Fruit fly (Drosophila melanogaster) whole organism, embryonic: ENCODE results near the gene Cnot4.

Experiments
- Antp ChIP-seq: fragments of 200-800 bp; sonication (Bioruptor generic); optimal IDR thresholded peaks from 3 replicates; lab custom pipeline; 2016; ENCODE audit warnings: missing biosample characterization, missing genetic modification characterization
- CG10267 ChIP-seq: fragments of 200-800 bp; sonication (Bioruptor generic); optimal IDR thresholded peaks from 2 replicates; lab custom pipeline; 2018; ENCODE audit warnings: missing biosample characterization, mild to moderate bottlenecking, missing genetic modification characterization, moderate library complexity
- CG10462 ChIP-seq: fragments of 200-800 bp; sonication (Bioruptor generic); optimal IDR thresholded peaks from 2 replicates; lab custom pipeline; 2016; ENCODE audit warnings: missing biosample characterization, missing genetic modification characterization
- CG12299 ChIP-seq: fragments of 200-800 bp; sonication (Bioruptor generic); optimal IDR thresholded peaks from 2 replicates; lab custom pipeline; 2018; ENCODE audit warnings: missing biosample characterization, mild to moderate bottlenecking, missing genetic modification characterization
- CG12769 ChIP-seq: fragments of 200-800 bp; sonication (Bioruptor generic); optimal IDR thresholded peaks from 2 replicates; lab custom pipeline; 2019; ENCODE audit warnings: missing biosample characterization, mild to moderate bottlenecking, missing genetic modification characterization, moderate library complexity
- CG14710 ChIP-seq: fragments of 200-800 bp; sonication (Bioruptor generic); optimal IDR thresholded peaks from 3 replicates; lab custom pipeline; 2019; ENCODE audit warnings: missing biosample characterization, mild to moderate bottlenecking, missing genetic modification characterization, moderate library complexity
- CG15514 ChIP-seq: fragments of 200-800 bp; sonication (Bioruptor generic); optimal IDR thresholded peaks from 3 replicates; lab custom pipeline; 2017; ENCODE audit warnings: missing biosample characterization, missing genetic modification characterization, mild to moderate bottlenecking, moderate library complexity, missing genetic modification reagents
- CG17186 ChIP-seq: fragments of 200-800 bp; sonication (Bioruptor generic); optimal IDR thresholded peaks from 3 replicates; lab custom pipeline; 2017; ENCODE audit warnings: missing biosample characterization, missing genetic modification reagents, missing genetic modification characterization
- CG2116 ChIP-seq: fragments of 200-800 bp; sonication (Bioruptor generic); optimal IDR thresholded peaks from 3 replicates; lab custom pipeline; 2018; ENCODE audit warnings: missing biosample characterization, mild to moderate bottlenecking, missing genetic modification characterization
- CG2120 ChIP-seq: fragments of 200-800 bp; sonication (Bioruptor generic); optimal IDR thresholded peaks from 3 replicates; lab custom pipeline; 2016; ENCODE audit warnings: missing biosample characterization, missing genetic modification characterization
- CG34376 ChIP-seq: fragments of 200-800 bp; sonication (Bioruptor generic); optimal IDR thresholded peaks from 2 replicates; lab custom pipeline; 2018; ENCODE audit warnings: missing biosample characterization, mild to moderate bottlenecking, missing genetic modification characterization
- CG42726 ChIP-seq: fragments of 200-800 bp; sonication (Bioruptor generic); IDR thresholded peaks from 2 replicates; pipeline ENCODE4 v1.3.6; 2022; ENCODE audit warnings: missing biosample characterization, missing genetic modification characterization; ENCODE audit not compliant: partially characterized antibody
- Chrac-16 ChIP-seq: fragments of 200-800 bp; sonication (Bioruptor generic); optimal IDR thresholded peaks from 3 replicates; lab custom pipeline; 2016; ENCODE audit warnings: missing biosample characterization, missing genetic modification characterization
- Doc3 ChIP-seq: fragments of 200-800 bp; sonication (Bioruptor generic); IDR thresholded peaks from 3 replicates; pipeline ENCODE4 v1.3.6; 2022; ENCODE audit warnings: missing biosample characterization, missing genetic modification characterization; ENCODE audit not compliant: partially characterized antibody
- Dp ChIP-seq: fragments of 200-800 bp; sonication (Bioruptor generic); optimal IDR thresholded peaks from 2 replicates; lab custom pipeline; 2018; ENCODE audit warnings: missing biosample characterization, mild to moderate bottlenecking, missing genetic modification characterization, moderate library complexity
- ERR ChIP-seq: fragments of 200-800 bp; sonication (Bioruptor generic); optimal IDR thresholded peaks from 2 replicates; lab custom pipeline; 2016; ENCODE audit warnings: missing biosample characterization, missing genetic modification characterization
- HLH4C ChIP-seq: fragments of 200-800 bp; sonication (Bioruptor generic); IDR thresholded peaks from 3 replicates; pipeline ENCODE4 v1.3.6; 2022; ENCODE audit warnings: missing biosample characterization, missing genetic modification characterization; ENCODE audit not compliant: partially characterized antibody
- MBD-R2 ChIP-seq: fragments of 200-800 bp; sonication (Bioruptor generic); IDR thresholded peaks from 2 replicates; pipeline ENCODE4 v1.3.6; 2022; ENCODE audit warnings: missing biosample characterization, missing genetic modification characterization
- MESR4 ChIP-seq: fragments of 200-800 bp; sonication (Bioruptor generic); optimal IDR thresholded peaks from 2 replicates; lab custom pipeline; 2018; ENCODE audit warnings: missing biosample characterization, mild to moderate bottlenecking, missing genetic modification characterization, moderate library complexity
- Med ChIP-seq: fragments of 200-800 bp; sonication (Bioruptor generic); peaks from one replicate; lab custom pipeline; 2016; ENCODE audit warnings: missing biosample characterization, missing genetic modification characterization, mild to moderate bottlenecking, inconsistent platforms, moderate library complexity
- Myb ChIP-seq: fragments of 200-800 bp; sonication (Bioruptor generic); optimal IDR thresholded peaks from 2 replicates; lab custom pipeline; 2016; ENCODE audit warnings: missing biosample characterization, missing genetic modification characterization
- Oaz ChIP-seq: fragments of 200-800 bp; sonication (Bioruptor generic); IDR thresholded peaks from 2 replicates; pipeline ENCODE4 v1.3.6; 2022; ENCODE audit warnings: missing biosample characterization, missing genetic modification characterization
- Poxn ChIP-seq: fragments of 200-800 bp; sonication (Bioruptor generic); IDR thresholded peaks from 2 replicates; pipeline ENCODE4 v1.3.6; 2022; ENCODE audit warnings: missing biosample characterization, missing genetic modification characterization
- Rfx ChIP-seq: fragments of 200-800 bp; sonication (Bioruptor generic); IDR thresholded peaks from 2 replicates; pipeline ENCODE4 v1.3.6; 2022; ENCODE audit warnings: missing biosample characterization, missing genetic modification characterization
- Side ChIP-seq: fragments of 200-800 bp; sonication (Bioruptor generic); optimal IDR thresholded peaks from 2 replicates; lab custom pipeline; 2016; ENCODE audit warnings: missing biosample characterization, missing genetic modification characterization
- Six4 ChIP-seq: fragments of 200-800 bp; sonication (Bioruptor generic); optimal IDR thresholded peaks from 2 replicates; lab custom pipeline; 2016; ENCODE audit warnings: missing biosample characterization, missing genetic modification characterization
- Spps ChIP-seq: fragments of 200-800 bp; sonication (Bioruptor generic); optimal IDR thresholded peaks from 2 replicates; lab custom pipeline; 2018; ENCODE audit warnings: missing biosample characterization, mild to moderate bottlenecking, missing genetic modification characterization
- Xbp1 ChIP-seq: fragments of 200-800 bp; sonication (Bioruptor generic); optimal IDR thresholded peaks from 3 replicates; lab custom pipeline; 2016; ENCODE audit warnings: missing biosample characterization, mild to moderate bottlenecking, missing genetic modification characterization
- amos ChIP-seq: fragments of 200-800 bp; sonication (Bioruptor generic); IDR thresholded peaks from 2 replicates; pipeline ENCODE4 v1.3.6; 2022; ENCODE audit warnings: missing biosample characterization, missing genetic modification characterization; ENCODE audit not compliant: partially characterized antibody
- chinmo ChIP-seq: fragments of 200-800 bp; sonication (Bioruptor generic); IDR thresholded peaks from 4 replicates; pipeline ENCODE4 v1.3.6; 2022; ENCODE audit warnings: missing biosample characterization, missing genetic modification characterization; ENCODE audit not compliant: partially characterized antibody
- croc ChIP-seq: fragments of 200-800 bp; sonication (Bioruptor generic); conservative IDR thresholded peaks from 3 replicates; pipeline ENCODE4 v1.3.6; 2022; ENCODE audit warnings: missing biosample characterization, missing genetic modification characterization
- en ChIP-seq: fragments of 200-800 bp; sonication (Bioruptor generic); optimal IDR thresholded peaks from 2 replicates; lab custom pipeline; 2016; ENCODE audit warnings: missing biosample characterization, missing genetic modification characterization
- ewg ChIP-seq: fragments of 200-800 bp; sonication (Bioruptor generic); optimal IDR thresholded peaks from 3 replicates; lab custom pipeline; 2017; ENCODE audit warnings: mild to moderate bottlenecking, missing biosample characterization, missing genetic modification reagents, missing genetic modification characterization
- exex ChIP-seq: fragments of 200-800 bp; sonication (Bioruptor generic); optimal IDR thresholded peaks from 4 replicates; lab custom pipeline; 2018; ENCODE audit warnings: missing biosample characterization, mild to moderate bottlenecking, missing genetic modification characterization, moderate library complexity
- gfzf ChIP-seq: fragments of 200-800 bp; sonication (Bioruptor generic); optimal IDR thresholded peaks from 2 replicates; lab custom pipeline; 2016; ENCODE audit warnings: missing biosample characterization, mild to moderate bottlenecking, missing genetic modification characterization, moderate library complexity
- grau ChIP-seq: fragments of 200-800 bp; optimal IDR thresholded peaks from 3 replicates; lab custom pipeline; 2019; ENCODE audit warnings: missing biosample characterization, mild to moderate bottlenecking, missing genetic modification characterization, moderate library complexity
- gro ChIP-seq: fragments of 200-800 bp; sonication (Bioruptor generic); optimal IDR thresholded peaks from 2 replicates; lab custom pipeline; 2016; ENCODE audit warnings: missing biosample characterization, missing genetic modification characterization
- gsb-n ChIP-seq: fragments of 200-800 bp; sonication (Bioruptor generic); optimal IDR thresholded peaks from 3 replicates; lab custom pipeline; 2018; ENCODE audit warnings: missing biosample characterization, mild to moderate bottlenecking, missing genetic modification characterization
- h ChIP-seq: fragments of >200 bp; optimal IDR thresholded peaks from 2 replicates; lab custom pipeline; 2017
- hth ChIP-seq: fragments of >200 bp; optimal IDR thresholded peaks from 2 replicates; lab custom pipeline; 2017; ENCODE audit warnings: inconsistent platforms
- maf-S ChIP-seq: fragments of 200-800 bp; sonication (Bioruptor generic); optimal IDR thresholded peaks from 2 replicates; lab custom pipeline; 2016; ENCODE audit warnings: missing biosample characterization, missing genetic modification characterization
- nmo ChIP-seq: fragments of 200-800 bp; sonication (Bioruptor generic); optimal IDR thresholded peaks from 2 replicates; lab custom pipeline; 2018; ENCODE audit warnings: missing biosample characterization, mild to moderate bottlenecking, missing genetic modification characterization, moderate library complexity
- onecut ChIP-seq: fragments of 200-800 bp; sonication (Bioruptor generic); IDR thresholded peaks from 2 replicates; pipeline ENCODE4 v1.3.6; 2022; ENCODE audit warnings: missing biosample characterization, missing genetic modification characterization
- pan ChIP-seq, 4 experiments: fragments of >200 bp in 3 of 4; fragments of 200-800 bp in 1 of 4; sonication (Bioruptor generic) in 1 of 4; optimal IDR thresholded peaks in 3 of 4; IDR thresholded peaks in 1 of 4; 2 replicates each; pipeline versions ENCODE4 v1.3.6 to Lab custom; 2017 to 2022; ENCODE audit warnings: missing biosample characterization in 2 of 4, missing genetic modification characterization in 2 of 4, mixed read lengths in 1 of 4
- row ChIP-seq: fragments of 200-800 bp; sonication (Bioruptor generic); IDR thresholded peaks from 3 replicates; pipeline ENCODE4 v1.3.6; 2022; ENCODE audit warnings: missing biosample characterization, missing genetic modification characterization
- salm ChIP-seq: fragments of 200-800 bp; sonication (Bioruptor generic); optimal IDR thresholded peaks from 2 replicates; lab custom pipeline; 2018; ENCODE audit warnings: missing biosample characterization, mild to moderate bottlenecking, missing genetic modification characterization
- sens-2 ChIP-seq: fragments of 200-800 bp; sonication (Bioruptor generic); IDR thresholded peaks from 2 replicates; pipeline ENCODE4 v1.3.6; 2022; ENCODE audit warnings: missing biosample characterization, missing genetic modification characterization
- tup ChIP-seq: fragments of 200-800 bp; sonication (Bioruptor generic); optimal IDR thresholded peaks from 2 replicates; lab custom pipeline; 2016; ENCODE audit warnings: missing biosample characterization, mild to moderate bottlenecking, missing genetic modification characterization, moderate library complexity
- unc-4 ChIP-seq: fragments of 200-800 bp; sonication (Bioruptor generic); IDR thresholded peaks from 2 replicates; pipeline ENCODE4 v1.3.6; 2022; ENCODE audit warnings: missing biosample characterization, missing genetic modification characterization; ENCODE audit not compliant: partially characterized antibody

Gene Cnot4

DNA sequence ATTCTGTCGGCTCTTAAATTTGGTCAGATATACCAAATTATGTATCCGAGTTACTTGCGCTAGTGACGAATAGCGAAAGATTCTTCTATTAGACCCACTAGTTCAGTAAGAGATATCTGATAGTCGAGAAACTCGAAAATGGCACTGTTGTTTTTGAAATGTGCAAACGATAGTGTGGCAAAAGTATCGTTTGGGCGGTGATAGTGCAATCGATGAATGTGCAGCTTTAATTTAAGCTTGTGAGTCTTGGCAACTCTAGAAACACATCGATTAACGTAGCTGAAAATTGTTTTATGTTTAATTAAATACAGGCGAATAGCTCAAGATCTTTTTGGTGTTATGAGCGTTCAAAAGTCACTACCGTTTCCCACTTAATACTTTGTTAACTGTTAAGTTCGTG is 40.8 kb downstream of the Cnot4 start, which contains the start of gene STUB1 (continued):
- no peak for TF ChIP-seq CG12769 (tag; lab: Kevin White, UChicago)
- no peak for TF ChIP-seq Oaz (GFP tag; lab: Robert Waterston, UW)
- TF ChIP-seq nmo (GFP tag; lab: Kevin White, UChicago): peak; percentile 9
- TF ChIP-seq Med (GFP tag; lab: Kevin White, UChicago): peak; percentile 80
- no peak for TF ChIP-seq CG14710
- TF ChIP-seq hth: no peak
- TF ChIP-seq amos (GFP tag; lab: Robert Waterston, UW): peak; percentile 98; the same call in 1 of the 2 replicates
- TF ChIP-seq sens-2 (GFP tag; lab: Robert Waterston, UW): no peak
- no peak for TF ChIP-seq salm (tag; lab: Kevin White, UChicago)
- peak; percentile 2 for TF ChIP-seq ewg (GFP tag; lab: Kevin White, UChicago)
- TF ChIP-seq maf-S (GFP tag; lab: Kevin White, UChicago): peak; percentile 11
- TF ChIP-seq CG15514 (GFP tag; lab: Kevin White, UChicago): peak; percentile 67
- TF ChIP-seq CG12299 (tag; lab: Kevin White, UChicago): no peak
- no peak for TF ChIP-seq tup (GFP tag; lab: Kevin White, UChicago)
- no peak for TF ChIP-seq Spps
- peak; percentile 22 for TF ChIP-seq Chrac-16
- no peak for TF ChIP-seq en (GFP tag; lab: Kevin White, UChicago)
- TF ChIP-seq chinmo (GFP tag; lab: Robert Waterston, UW): peak; percentile 99
- TF ChIP-seq gfzf (GFP tag; lab: Kevin White, UChicago): peak; percentile 3
- no peak for TF ChIP-seq croc
- TF ChIP-seq gro (GFP tag; lab: Kevin White, UChicago): peak; percentile 30
- peak; percentile 77 for TF ChIP-seq row (GFP tag; lab: Robert Waterston, UW)
- TF ChIP-seq Myb (GFP tag; lab: Kevin White, UChicago): peak; percentile 81
- peak; percentile 91 for TF ChIP-seq MBD-R2 (GFP tag; lab: Robert Waterston, UW)
- peak; percentile 16 for TF ChIP-seq Xbp1 (GFP tag; lab: Kevin White, UChicago)
- peak; percentile 7 for TF ChIP-seq CG34376 (GFP tag; lab: Kevin White, UChicago)
- TF ChIP-seq grau (tag; lab: Kevin White, UChicago): no peak
- TF ChIP-seq exex (tag; lab: Kevin White, UChicago): peak; percentile 24
- peak; percentile 81 for TF ChIP-seq Dp (GFP tag; lab: Kevin White, UChicago)
- TF ChIP-seq unc-4: peak; percentile 96
- peak; percentile 55 for TF ChIP-seq Antp (GFP tag; lab: Kevin White, UChicago)
- peak; percentile 100 for TF ChIP-seq HLH4C
- TF ChIP-seq pan (optimal IDR thresholded peaks at IDR 0.05; lab: Kevin White, UChicago): no peak
- TF ChIP-seq pan (GFP tag; optimal IDR thresholded peaks at IDR 0.05 in 1 of 2, IDR thresholded peaks at IDR 0.05 in 1 of 2): no peak
- peak; percentile 46 for TF ChIP-seq MESR4 (GFP tag; lab: Kevin White, UChicago)
- TF ChIP-seq CG2116: peak; percentile 65
- TF ChIP-seq ERR (GFP tag; lab: Kevin White, UChicago): peak; percentile 19
- peak; percentile 4 for TF ChIP-seq Side (GFP tag; lab: Kevin White, UChicago)
- TF ChIP-seq gsb-n (tag; lab: Kevin White, UChicago): no peak
- no peak for TF ChIP-seq h (lab: Kevin White, UChicago)
- peak; percentile 97 for TF ChIP-seq Doc3 (GFP tag; lab: Robert Waterston, UW)
- TF ChIP-seq CG42726 (GFP tag; lab: Robert Waterston, UW): peak; percentile 98
- TF ChIP-seq Six4 (GFP tag; lab: Kevin White, UChicago): no peak
- TF ChIP-seq Poxn (GFP tag; lab: Robert Waterston, UW): no peak
- peak; percentile 54 for TF ChIP-seq CG2120 (GFP tag; lab: Kevin White, UChicago)
- peak; percentile 61 for TF ChIP-seq Rfx (GFP tag; lab: Robert Waterston, UW)
- TF ChIP-seq onecut (GFP tag; lab: Robert Waterston, UW): peak; percentile 51
- TF ChIP-seq CG10462 (GFP tag; lab: Kevin White, UChicago): no peak
- peak; percentile 63 for TF ChIP-seq CG17186 (GFP tag; lab: Kevin White, UChicago)
- no peak for TF ChIP-seq CG10267 (tag; lab: Kevin White, UChicago)
- TF ChIP-seq, all 482 proteins: peak for 101
